Worm (Caenorhabditis elegans): Measurements from ENCODE around the gene C44B9.2.
A peak's percentile ranks its signal among the peaks of the same experiment; 100 is the strongest.

The C44B9.2 gene

ce11 chrIII:10904320-10904961 is 29.2 kb downstream of the C44B9.2 start:
- TF ChIP-seq ama-1 (optimal IDR thresholded peaks at IDR 0.05) (no peak), ceh-16 (tag; optimal IDR thresholded peaks at IDR 0.05) (no peak), nhr-11 (tag; optimal IDR thresholded peaks at IDR 0.05) (no peak), nhr-25 (tag; optimal IDR thresholded peaks at IDR 0.05) (peak; percentile 97), gmeb-1 (tag; optimal IDR thresholded peaks at IDR 0.05) (peak; percentile 13)

- no peak for TF ChIP-seq sma-3 (GFP tag; optimal IDR thresholded peaks at IDR 0.05)
- peak; percentile 34 for TF ChIP-seq sem-4 (tag; optimal IDR thresholded peaks at IDR 0.05)
- TF ChIP-seq egl-27 (tag; optimal IDR thresholded peaks at IDR 0.05) = no peak
- TF ChIP-seq ceh-16 (tag; optimal IDR thresholded peaks at IDR 0.05) = no peak
- TF ChIP-seq nhr-21 (tag; optimal IDR thresholded peaks at IDR 0.05) = no peak
- TF ChIP-seq ztf-1 (GFP tag; conservative IDR thresholded peaks at IDR 0.05) = no peak
- peak; percentile 48 for TF ChIP-seq F13H6.1 (tag; optimal IDR thresholded peaks at IDR 0.05)
- peak; percentile 26 for TF ChIP-seq lin-13 (GFP tag; optimal IDR thresholded peaks at IDR 0.05)
- TF ChIP-seq unc-62 (GFP tag; optimal IDR thresholded peaks at IDR 0.05) = no peak
- no peak for TF ChIP-seq alr-1 (tag; optimal IDR thresholded peaks at IDR 0.05)
- TF ChIP-seq nhr-11 (tag; optimal IDR thresholded peaks at IDR 0.05) = no peak
- no peak for TF ChIP-seq mbf-1 (tag; optimal IDR thresholded peaks at IDR 0.05)
- no peak for TF ChIP-seq nhr-237 (tag; optimal IDR thresholded peaks at IDR 0.05)
- no peak for TF ChIP-seq nhr-77 (tag; optimal IDR thresholded peaks at IDR 0.05)
- peak; percentile 64 for TF ChIP-seq mab-5 (tag; optimal IDR thresholded peaks at IDR 0.05)
- TF ChIP-seq unc-39 (tag; optimal IDR thresholded peaks at IDR 0.05) = no peak
- no peak for TF ChIP-seq Y55F3AM.14 (GFP tag; optimal IDR thresholded peaks at IDR 0.05)
- TF ChIP-seq crh-2 (tag; optimal IDR thresholded peaks at IDR 0.05) = peak; percentile 1
- TF ChIP-seq ceh-82 (tag; optimal IDR thresholded peaks at IDR 0.05) = peak; percentile 54
- TF ChIP-seq R02D3.7 (tag; optimal IDR thresholded peaks at IDR 0.05) = no peak
- TF ChIP-seq nhr-129 (tag; optimal IDR thresholded peaks at IDR 0.05) = peak; percentile 23
- TF ChIP-seq dmd-4 (tag; optimal IDR thresholded peaks at IDR 0.05) = no peak
- TF ChIP-seq mdl-1 (tag; optimal IDR thresholded peaks at IDR 0.05) = no peak
- TF ChIP-seq unc-55 (GFP tag; optimal IDR thresholded peaks at IDR 0.05) = peak; percentile 70
- no peak for TF ChIP-seq lin-11 (tag; optimal IDR thresholded peaks at IDR 0.05)
- TF ChIP-seq nhr-12 (tag; optimal IDR thresholded peaks at IDR 0.05) = no peak
- TF ChIP-seq zag-1 (tag; optimal IDR thresholded peaks at IDR 0.05) = no peak
- TF ChIP-seq ama-1 (optimal IDR thresholded peaks at IDR 0.05) = no peak
- peak; percentile 91 for TF ChIP-seq gmeb-1 (tag; optimal IDR thresholded peaks at IDR 0.05)
- no peak for TF ChIP-seq elt-3 (tag; optimal IDR thresholded peaks at IDR 0.05)
- peak; percentile 35 for TF ChIP-seq blmp-1 (tag; optimal IDR thresholded peaks at IDR 0.05; ENCODE audit: insufficient read depth)
- TF ChIP-seq nhr-25 (tag; optimal IDR thresholded peaks at IDR 0.05) = peak; percentile 97
- TF ChIP-seq nhr-10 (tag; optimal IDR thresholded peaks at IDR 0.05) = no peak
- TF ChIP-seq nhr-23 (tag; optimal IDR thresholded peaks at IDR 0.05) = no peak
- TF ChIP-seq ztf-4 (tag; optimal IDR thresholded peaks at IDR 0.05) = no peak
- peak; percentile 46 for TF ChIP-seq nhr-6 (tag; optimal IDR thresholded peaks at IDR 0.05)
- peak; percentile 76 for TF ChIP-seq C34F6.9 (tag; optimal IDR thresholded peaks at IDR 0.05)
- TF ChIP-seq ztf-11 (tag; optimal IDR thresholded peaks at IDR 0.05) = no peak
- TF ChIP-seq lin-39 (tag; optimal IDR thresholded peaks at IDR 0.05) = no peak
- TF ChIP-seq skn-1 (tag; optimal IDR thresholded peaks at IDR 0.05) = no peak
- TF ChIP-seq fos-1 (tag; optimal IDR thresholded peaks at IDR 0.05) = no peak
- no peak for TF ChIP-seq aly-2 (tag; optimal IDR thresholded peaks at IDR 0.05)
- no peak for TF ChIP-seq peb-1 (tag; optimal IDR thresholded peaks at IDR 0.05)
- TF ChIP-seq sma-9 (GFP tag; optimal IDR thresholded peaks at IDR 0.05) = peak; percentile 53
- no peak for TF ChIP-seq sma-9 (tag; optimal IDR thresholded peaks at IDR 0.05)
- TF ChIP-seq lsy-2 (tag; optimal IDR thresholded peaks at IDR 0.05) = peak in 1 of 2 experiments; percentile 50
- no peak for TF ChIP-seq snpc-4 (tag; optimal IDR thresholded peaks at IDR 0.05)
- no peak for TF ChIP-seq ZK546.5 (tag; optimal IDR thresholded peaks at IDR 0.05)
- TF ChIP-seq elt-1 (tag; optimal IDR thresholded peaks at IDR 0.05) = no peak
These were observed 29.9 kb downstream of the C44B9.2 start for ce11 chrIII:10905112-10905511.

Data from whole organism, L2 larva.